Fruit fly (Drosophila melanogaster): Measurements from ENCODE around the gene CG43293.

- TF ChIP-seq cnc (optimal IDR thresholded peaks at IDR 0.05) (no peak), CG7101 (tag; optimal IDR thresholded peaks at IDR 0.05) (no peak), CG11617 (GFP tag; optimal IDR thresholded peaks at IDR 0.05) (no peak), CG7045 (GFP tag; optimal IDR thresholded peaks at IDR 0.05) (no peak), tj (GFP tag; optimal IDR thresholded peaks at IDR 0.05) (no peak), CG1620 (GFP tag; optimal IDR thresholded peaks at IDR 0.05) (no peak)
Observed at dm6 chr3L:6215976-6216786, 31.2 kb downstream of the CG43293 start.

All from whole organism, adult.